Worm (Caenorhabditis elegans) whole organism, early embryonic: ENCODE results near the gene aars-1.

ENCODE experiments used
- B0310.2 ChIP-seq: sonication (generic microtip); optimal IDR thresholded peaks from 2 replicates; lab custom pipeline; 2016; ENCODE audit warnings: mild to moderate bottlenecking, missing genetic modification characterization, missing compliant biosample characterization
- F13C5.2 ChIP-seq: sonication (generic microtip); optimal IDR thresholded peaks from 2 replicates; lab custom pipeline; 2017; ENCODE audit warnings: mild to moderate bottlenecking, missing genetic modification characterization, inconsistent platforms, missing compliant biosample characterization
- aly-1 ChIP-seq: sonication (generic microtip); optimal IDR thresholded peaks from 2 replicates; lab custom pipeline; 2016; ENCODE audit warnings: missing genetic modification characterization, missing compliant biosample characterization
- ama-1 ChIP-seq: fragments of 150-350 bp; optimal IDR thresholded peaks from 2 replicates; lab custom pipeline; 2014
- ceh-13 ChIP-seq: fragments of 200-800 bp; sonication (Bioruptor generic); optimal IDR thresholded peaks from 2 replicates; lab custom pipeline; 2018; ENCODE audit warnings: mild to moderate bottlenecking, missing genetic modification characterization, missing compliant biosample characterization
- ceh-36 ChIP-seq: sonication (generic microtip); optimal IDR thresholded peaks from 2 replicates; lab custom pipeline; 2016; ENCODE audit warnings: missing genetic modification characterization, inconsistent platforms, missing compliant biosample characterization
- ets-7 ChIP-seq: sonication (generic microtip); optimal IDR thresholded peaks from 2 replicates; lab custom pipeline; 2016; ENCODE audit warnings: missing genotype, missing genetic modification characterization, missing compliant biosample characterization
- flt-1 ChIP-seq: fragments of 200-800 bp; sonication (Bioruptor generic); IDR thresholded peaks from 2 replicates; pipeline ENCODE4 v1.3.6; 2022; ENCODE audit warnings: missing genetic modification characterization, missing compliant biosample characterization
- hmbx-1 ChIP-seq: sonication (generic microtip); optimal IDR thresholded peaks from 2 replicates; lab custom pipeline; 2016; ENCODE audit warnings: mild to moderate bottlenecking, missing genetic modification characterization, missing compliant biosample characterization
- hmg-4 ChIP-seq: fragments of 200-800 bp; sonication (Bioruptor generic); optimal IDR thresholded peaks from 2 replicates; lab custom pipeline; 2018; ENCODE audit warnings: mild to moderate bottlenecking, missing genetic modification characterization, missing compliant biosample characterization
- hnd-1 ChIP-seq: sonication (generic microtip); optimal IDR thresholded peaks from 2 replicates; lab custom pipeline; 2016; ENCODE audit warnings: missing genetic modification characterization, missing compliant biosample characterization
- pes-1 ChIP-seq: fragments of 200-800 bp; sonication (Bioruptor generic); IDR thresholded peaks from 2 replicates; pipeline ENCODE4 v1.3.6; 2022; ENCODE audit warnings: missing genetic modification reagents, missing genetic modification characterization, missing compliant biosample characterization
- scrt-1 ChIP-seq: fragments of 200-800 bp; sonication (Bioruptor generic); IDR thresholded peaks from 2 replicates; pipeline ENCODE4 v1.3.6; 2022; ENCODE audit warnings: missing genetic modification characterization, missing compliant biosample characterization
- sea-1 ChIP-seq: fragments of 200-800 bp; sonication (Bioruptor generic); conservative IDR thresholded peaks from 2 replicates; pipeline ENCODE4 v1.3.6; 2022; ENCODE audit warnings: missing genetic modification characterization, missing compliant biosample characterization
- tbx-11 ChIP-seq: fragments of 200-800 bp; sonication (Bioruptor generic); IDR thresholded peaks from 2 replicates; pipeline ENCODE4 v1.3.6; 2022; ENCODE audit warnings: missing genetic modification characterization, missing compliant biosample characterization
- tbx-37 ChIP-seq: fragments of 200-800 bp; sonication (Bioruptor generic); conservative IDR thresholded peaks from 2 replicates; pipeline ENCODE4 v1.3.6; 2022; ENCODE audit warnings: missing genetic modification reagents, missing genetic modification characterization, missing compliant biosample characterization
- tra-4 ChIP-seq: sonication (generic microtip); optimal IDR thresholded peaks from 2 replicates; lab custom pipeline; 2017; ENCODE audit warnings: missing genetic modification characterization, missing compliant biosample characterization

The aars-1 gene

DNA sequence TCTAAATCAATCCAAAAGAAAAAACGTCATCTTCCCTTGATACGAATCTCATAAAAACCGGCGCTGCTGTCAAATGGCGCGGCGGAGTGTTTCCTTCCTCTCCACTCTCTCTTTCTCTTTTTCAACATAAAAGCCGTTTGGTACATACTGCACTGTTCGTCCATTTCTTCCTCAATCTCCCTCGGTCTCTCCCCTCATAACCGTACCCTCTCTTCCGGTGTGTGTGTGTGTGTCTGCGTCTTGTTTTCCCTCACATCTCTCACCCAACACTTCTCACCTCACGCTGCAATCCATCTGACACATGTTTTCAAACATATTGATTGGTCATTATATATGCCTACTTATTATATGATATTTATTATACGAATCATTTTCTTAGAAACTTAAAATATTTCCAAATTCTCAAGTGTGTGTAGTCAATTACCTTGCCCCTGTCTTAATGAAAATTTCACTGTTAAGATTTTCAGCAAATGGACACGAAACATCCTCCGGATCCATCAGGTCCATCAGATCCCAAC is at the start of gene aars-1, which contains the start of gene rga-1:
Gene aars-1, minus strand, starts transcription at position 71 of the 518 bp plus-strand sequence.
Gene rga-1, plus strand, starts transcription at position 468 of the 518 bp plus-strand sequence.
- TF ChIP-seq ceh-36 (tag; lab: Kevin White, UChicago) (no peak), ets-7 (peak; percentile 61), F13C5.2 (tag; lab: Kevin White, UChicago) (peak; percentile 27)

DNA sequence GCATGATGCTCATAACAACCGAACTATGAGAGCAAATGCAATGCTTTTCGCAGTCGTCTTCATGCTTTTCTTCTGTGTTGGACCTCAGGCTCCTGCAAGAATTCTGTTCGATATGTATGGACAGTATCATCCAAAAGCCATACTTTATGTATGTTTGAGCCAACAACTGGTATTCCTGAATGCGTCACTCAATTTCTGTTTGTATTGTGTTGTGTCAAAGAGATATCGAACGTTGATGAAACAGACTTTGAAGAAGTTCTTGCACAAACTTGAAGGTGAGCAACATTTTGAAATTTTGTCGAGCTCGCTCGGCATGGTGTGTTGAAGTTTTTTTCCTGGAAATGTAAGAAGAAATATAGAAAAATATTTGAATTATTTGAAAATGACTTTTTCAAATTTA is 48.6 kb upstream of the aars-1 start:
- TF ChIP-seq aly-1 (tag; lab: Kevin White, UChicago) (no peak), ama-1 (lab: Kevin White, UChicago) (no peak), hnd-1 (tag; lab: Kevin White, UChicago) (no peak), ceh-36 (tag; lab: Kevin White, UChicago) (no peak), ets-7 (no peak), tra-4 (tag; lab: Kevin White, UChicago) (no peak), B0310.2 (tag; lab: Kevin White, UChicago) (no peak), hmg-4 (GFP tag; lab: Kevin White, UChicago) (no peak), sea-1 (GFP tag; lab: Robert Waterston, UW) (no peak), flt-1 (GFP tag; lab: Robert Waterston, UW) (no peak)

DNA sequence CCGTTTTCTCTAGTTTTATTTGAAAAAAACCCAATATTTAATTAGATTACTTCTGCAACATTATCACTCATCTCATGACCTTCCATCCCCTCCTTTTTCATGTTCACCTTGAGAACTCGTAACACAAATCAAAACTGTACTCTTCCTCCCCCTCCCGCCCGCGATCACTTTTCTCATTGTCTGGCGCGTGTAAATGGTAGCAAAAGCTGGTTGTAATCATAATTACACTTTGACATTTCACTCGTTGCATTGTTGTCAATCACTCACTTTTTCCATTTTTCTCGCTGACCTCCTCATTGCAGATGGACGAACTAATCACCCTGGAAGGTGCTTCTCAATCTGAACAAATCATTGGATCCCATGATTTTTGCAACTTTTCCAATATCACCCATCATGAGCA is 46.1 kb upstream of the aars-1 start, which contains the start of gene npr-41:
Gene npr-41, plus strand, starts transcription at position 301 of the 400 bp plus-strand sequence.
- TF ChIP-seq B0310.2 (tag; lab: Kevin White, UChicago) (no peak), F13C5.2 (tag; lab: Kevin White, UChicago) (no peak), scrt-1 (GFP tag; lab: Robert Waterston, UW) (no peak), ets-7 (no peak), pes-1 (GFP tag; lab: Robert Waterston, UW) (no peak), tbx-37 (GFP tag; lab: Robert Waterston, UW) (no peak), tbx-11 (GFP tag; lab: Robert Waterston, UW) (no peak), aly-1 (tag; lab: Kevin White, UChicago) (no peak), hnd-1 (tag; lab: Kevin White, UChicago) (no peak)

DNA sequence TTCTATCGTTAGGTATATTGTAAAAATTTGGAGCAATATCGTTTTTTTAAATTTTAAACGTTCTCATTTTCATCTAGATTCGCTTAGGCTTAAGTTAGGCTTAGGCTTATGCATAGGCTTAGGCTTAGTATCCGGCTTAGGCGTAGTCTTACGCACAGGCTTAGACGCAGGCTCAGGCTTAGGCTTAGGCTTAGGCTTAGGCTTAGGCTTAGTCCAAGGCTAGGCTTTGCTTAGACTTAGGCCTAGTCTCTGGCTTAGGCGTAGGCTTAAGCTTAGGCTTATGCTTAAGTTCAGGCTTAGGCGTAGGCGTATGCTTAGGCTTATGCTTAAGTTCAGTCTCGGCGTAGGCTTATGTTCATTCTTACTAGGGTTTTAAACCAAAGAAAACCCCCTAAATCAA is 39.5 kb upstream of the aars-1 start:
- TF ChIP-seq flt-1 (GFP tag; lab: Robert Waterston, UW) (no peak), hmg-4 (GFP tag; lab: Kevin White, UChicago) (no peak), scrt-1 (GFP tag; lab: Robert Waterston, UW) (0 out of 2 replicates have a peak, but pooled peaks have one; percentile 37), ceh-36 (tag; lab: Kevin White, UChicago) (peak; percentile 86)

DNA sequence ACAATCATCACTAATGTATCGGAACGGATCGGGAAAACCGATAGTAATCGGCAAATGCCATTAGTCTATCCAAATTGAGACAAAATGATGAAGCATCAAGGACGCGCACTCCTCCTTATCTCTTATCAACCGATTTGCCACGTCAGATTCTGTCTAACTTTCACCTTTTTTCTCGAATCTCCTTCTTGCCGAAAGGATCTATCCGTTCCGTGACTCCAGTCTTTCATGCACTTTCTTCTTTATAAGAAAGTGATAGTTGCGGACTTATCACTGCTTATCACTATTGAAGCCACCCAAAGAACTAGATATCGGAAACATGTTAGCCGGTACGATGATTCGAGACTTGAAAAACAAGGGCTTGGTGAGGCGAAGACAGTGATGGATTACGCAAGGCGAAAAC is 37.7 kb upstream of the aars-1 start:
- TF ChIP-seq pes-1 (GFP tag; lab: Robert Waterston, UW) (no peak), ets-7 (no peak), ceh-36 (tag; lab: Kevin White, UChicago) (no peak), hnd-1 (tag; lab: Kevin White, UChicago) (no peak), tbx-11 (GFP tag; lab: Robert Waterston, UW) (no peak), scrt-1 (GFP tag; lab: Robert Waterston, UW) (no peak), tra-4 (tag; lab: Kevin White, UChicago) (no peak), B0310.2 (tag; lab: Kevin White, UChicago) (no peak), F13C5.2 (tag; lab: Kevin White, UChicago) (no peak), aly-1 (tag; lab: Kevin White, UChicago) (no peak), sea-1 (GFP tag; lab: Robert Waterston, UW) (no peak), hmbx-1 (no peak)

DNA sequence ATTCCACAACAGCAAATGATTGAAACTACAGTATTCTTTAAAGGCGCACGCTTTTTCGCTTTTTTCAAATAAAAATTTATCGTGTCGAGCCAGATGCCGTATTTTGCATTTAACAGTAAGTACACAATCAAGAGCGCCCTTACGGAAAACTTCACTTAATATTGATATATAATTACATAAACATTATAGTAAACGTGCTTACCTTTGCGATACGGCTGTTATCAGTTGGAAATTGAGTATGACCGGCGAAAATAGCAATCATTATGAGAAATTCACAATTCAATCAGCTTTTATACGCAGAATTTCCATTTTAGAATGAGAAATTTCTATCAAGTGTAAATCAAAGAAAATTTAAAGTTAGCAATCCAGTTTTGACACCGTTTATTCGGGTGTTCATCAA is 35.9 kb upstream of the aars-1 start, which contains the start of gene B0334.20:
Gene B0334.20, minus strand, starts transcription at position 262 of the 400 bp plus-strand sequence.
- TF ChIP-seq tra-4 (tag; lab: Kevin White, UChicago): no peak
- no peak for TF ChIP-seq hmg-4 (GFP tag; lab: Kevin White, UChicago)
- no peak for TF ChIP-seq sea-1 (GFP tag; lab: Robert Waterston, UW)
- no peak for TF ChIP-seq hmbx-1
- TF ChIP-seq ceh-36 (tag; lab: Kevin White, UChicago): no peak
- TF ChIP-seq ama-1 (lab: Kevin White, UChicago): no peak

DNA sequence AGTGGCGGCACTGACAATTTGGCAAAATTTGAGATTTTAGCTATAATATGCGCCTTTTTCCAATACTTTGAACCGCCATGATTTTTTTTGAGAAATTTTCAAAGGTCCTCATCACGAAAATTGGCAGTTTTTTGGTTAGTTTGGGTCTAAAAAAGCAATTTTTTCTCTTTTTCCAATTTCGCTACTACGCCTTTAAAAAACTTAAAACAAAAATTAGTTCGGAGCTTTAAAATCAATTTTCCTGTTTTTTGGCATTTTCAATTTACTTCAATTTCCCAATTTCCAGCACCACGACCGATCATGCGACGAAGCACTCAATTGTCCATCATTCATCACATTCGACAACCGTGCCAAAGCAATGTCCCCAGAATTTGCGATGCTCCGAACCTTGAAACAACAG is 33.1 kb upstream of the aars-1 start, which contains the start of gene B0334.5:
Gene B0334.5, plus strand, starts transcription at position 301 of the 400 bp plus-strand sequence.
- TF ChIP-seq aly-1 (tag; lab: Kevin White, UChicago) (no peak), sea-1 (GFP tag; lab: Robert Waterston, UW) (no peak), flt-1 (GFP tag; lab: Robert Waterston, UW) (no peak), pes-1 (GFP tag; lab: Robert Waterston, UW) (no peak), F13C5.2 (tag; lab: Kevin White, UChicago) (no peak), tra-4 (tag; lab: Kevin White, UChicago) (no peak), ceh-13 (no peak), scrt-1 (GFP tag; lab: Robert Waterston, UW) (no peak), ceh-36 (tag; lab: Kevin White, UChicago) (no peak), ama-1 (lab: Kevin White, UChicago) (no peak), tbx-37 (GFP tag; lab: Robert Waterston, UW) (no peak), hmg-4 (GFP tag; lab: Kevin White, UChicago) (no peak), hmbx-1 (no peak), ets-7 (no peak), tbx-11 (GFP tag; lab: Robert Waterston, UW) (no peak)

DNA sequence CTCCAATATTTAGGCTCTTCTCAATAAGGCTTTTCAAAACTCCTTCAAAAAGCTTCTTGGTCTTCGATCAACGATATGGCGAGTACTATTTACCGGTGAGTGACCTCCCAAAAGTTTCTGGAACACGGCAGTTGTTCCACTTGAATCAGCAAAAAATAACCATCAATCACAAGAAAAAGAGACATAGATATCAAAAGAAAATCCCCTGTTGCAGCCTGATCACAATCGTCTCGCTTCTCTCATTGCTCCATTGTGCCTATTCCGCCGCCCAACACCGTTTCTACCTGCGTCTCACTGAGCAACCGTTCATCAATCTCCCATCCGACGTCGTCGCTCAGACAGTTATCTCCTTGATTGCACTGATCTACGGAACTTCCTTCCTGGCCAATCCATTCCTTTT is 32.5 kb upstream of the aars-1 start, which contains the start of gene emc-5:
Gene emc-5, plus strand, starts transcription at position 14 of the 400 bp plus-strand sequence.
- TF ChIP-seq F13C5.2 (tag; lab: Kevin White, UChicago) (no peak), tbx-37 (GFP tag; lab: Robert Waterston, UW) (no peak), sea-1 (GFP tag; lab: Robert Waterston, UW) (no peak), ceh-36 (tag; lab: Kevin White, UChicago) (no peak), pes-1 (GFP tag; lab: Robert Waterston, UW) (no peak), hnd-1 (tag; lab: Kevin White, UChicago) (no peak), flt-1 (GFP tag; lab: Robert Waterston, UW) (no peak), B0310.2 (tag; lab: Kevin White, UChicago) (no peak), ceh-13 (no peak), scrt-1 (GFP tag; lab: Robert Waterston, UW) (no peak), tbx-11 (GFP tag; lab: Robert Waterston, UW) (no peak), aly-1 (tag; lab: Kevin White, UChicago) (no peak), ets-7 (no peak), hmg-4 (GFP tag; lab: Kevin White, UChicago) (no peak), ama-1 (lab: Kevin White, UChicago) (no peak), tra-4 (tag; lab: Kevin White, UChicago) (no peak), hmbx-1 (no peak)
